Worm (Caenorhabditis elegans): Measurements from ENCODE around the gene semo-1.

The semo-1 gene

ce11 chrIV:14066403-14066802 lies 15.4 kb downstream of the semo-1 start:
- no peak for TF ChIP-seq lsy-12 (tag; optimal IDR thresholded peaks at IDR 0.05)
- TF ChIP-seq nhr-237 (tag; optimal IDR thresholded peaks at IDR 0.05), result no peak
- TF ChIP-seq nfya-1 (tag; optimal IDR thresholded peaks at IDR 0.05; ENCODE audit: insufficient read depth), result no peak
- no peak for TF ChIP-seq nhr-76 (tag; optimal IDR thresholded peaks at IDR 0.05)
- TF ChIP-seq nhr-28 (tag; optimal IDR thresholded peaks at IDR 0.05), result no peak
- TF ChIP-seq elt-3 (tag; optimal IDR thresholded peaks at IDR 0.05), result no peak

ce11 chrIV:14069760-14070159 lies 18.8 kb downstream of the semo-1 start, which contains the start of gene lst-4:
lst-4 (minus strand) TSS chrIV:14069860.
- TF ChIP-seq pha-4 (tag; optimal IDR thresholded peaks at IDR 0.05), result peak; percentile 33
- TF ChIP-seq nhr-12 (tag; optimal IDR thresholded peaks at IDR 0.05), result no peak
- no peak for TF ChIP-seq ceh-9 (tag; optimal IDR thresholded peaks at IDR 0.05)
- no peak for TF ChIP-seq egl-27 (tag; optimal IDR thresholded peaks at IDR 0.05)

ce11 chrIV:14070185-14070991 lies 19.4 kb downstream of the semo-1 start:
- no peak for TF ChIP-seq egl-5 (tag; optimal IDR thresholded peaks at IDR 0.05)
- TF ChIP-seq elt-2 (tag; optimal IDR thresholded peaks at IDR 0.05), result no peak
- no peak for TF ChIP-seq elt-1 (tag; optimal IDR thresholded peaks at IDR 0.05)
- TF ChIP-seq ama-1 (optimal IDR thresholded peaks at IDR 0.05), result no peak
- TF ChIP-seq lin-39 (tag; optimal IDR thresholded peaks at IDR 0.05), result no peak
- peak; percentile 37 for TF ChIP-seq lin-15B (tag; optimal IDR thresholded peaks at IDR 0.05)
- TF ChIP-seq egl-27 (tag; optimal IDR thresholded peaks at IDR 0.05), result no peak
- TF ChIP-seq snpc-4 (tag; optimal IDR thresholded peaks at IDR 0.05), result peak; percentile 39

- TF ChIP-seq nhr-23 (tag; optimal IDR thresholded peaks at IDR 0.05) (peak; percentile 48), unc-39 (tag; optimal IDR thresholded peaks at IDR 0.05) (no peak), R02D3.7 (tag; optimal IDR thresholded peaks at IDR 0.05) (peak; percentile 77), ztf-11 (tag; optimal IDR thresholded peaks at IDR 0.05) (no peak), lsy-12 (tag; optimal IDR thresholded peaks at IDR 0.05) (peak; percentile 60), jun-1 (tag; optimal IDR thresholded peaks at IDR 0.05) (peak; percentile 49), nhr-11 (tag; optimal IDR thresholded peaks at IDR 0.05) (no peak), ztf-4 (tag; optimal IDR thresholded peaks at IDR 0.05) (no peak), nhr-67 (tag; optimal IDR thresholded peaks at IDR 0.05) (no peak), ZK546.5 (tag; optimal IDR thresholded peaks at IDR 0.05) (no peak), hmg-11 (tag; optimal IDR thresholded peaks at IDR 0.05) (peak; percentile 66), lin-15B (tag; optimal IDR thresholded peaks at IDR 0.05) (peak; percentile 96), lin-39 (tag; optimal IDR thresholded peaks at IDR 0.05) (peak; percentile 78), aly-2 (tag; optimal IDR thresholded peaks at IDR 0.05) (no peak), nhr-76 (tag; optimal IDR thresholded peaks at IDR 0.05) (no peak), ama-1 (optimal IDR thresholded peaks at IDR 0.05) (peak; percentile 81), elt-1 (tag; optimal IDR thresholded peaks at IDR 0.05) (peak; percentile 8), skn-1 (tag; optimal IDR thresholded peaks at IDR 0.05) (peak; percentile 78), elt-3 (tag; optimal IDR thresholded peaks at IDR 0.05) (peak in 1 of 3 experiments; percentile 76), egl-5 (tag; optimal IDR thresholded peaks at IDR 0.05) (peak; percentile 62), mdl-1 (tag; optimal IDR thresholded peaks at IDR 0.05) (no peak), nhr-25 (tag; optimal IDR thresholded peaks at IDR 0.05) (peak; percentile 73), nfya-1 (tag; optimal IDR thresholded peaks at IDR 0.05; ENCODE audit: insufficient read depth) (peak; percentile 92), elt-2 (tag; optimal IDR thresholded peaks at IDR 0.05) (peak; percentile 57), nhr-77 (tag; optimal IDR thresholded peaks at IDR 0.05) (no peak), ceh-28 (tag; optimal IDR thresholded peaks at IDR 0.05) (peak; percentile 49), tbx-2 (tag; optimal IDR thresholded peaks at IDR 0.05) (peak; percentile 8), ceh-9 (tag; optimal IDR thresholded peaks at IDR 0.05) (no peak), pha-4 (tag; optimal IDR thresholded peaks at IDR 0.05) (peak; percentile 95), snpc-4 (tag; optimal IDR thresholded peaks at IDR 0.05) (peak; percentile 88), nhr-43 (tag; optimal IDR thresholded peaks at IDR 0.05; ENCODE audit: poor library complexity, severe bottlenecking) (peak; percentile 78), fos-1 (tag; optimal IDR thresholded peaks at IDR 0.05) (no peak)
Observed at ce11 chrIV:14070992-14071289, 19.9 kb downstream of the semo-1 start.

Measured in whole organism, L3 larva.